Worm (Caenorhabditis elegans) whole organism, L4/young adult: ENCODE data around the gene Y59A8B.26.
"Not testable (repeated sequence)": the region's sequence is repeated elsewhere in the genome, so short reads cannot be mapped to it uniquely, and the experiment has no call there.

Experiments used
- W03F9.2 ChIP-seq: fragments of 150-350 bp; optimal IDR thresholded peaks from 2 replicates; lab custom pipeline; 2014; ENCODE audit warnings: missing biosample characterization, missing genetic modification characterization
- dao-5 ChIP-seq: sonication (generic microtip); optimal IDR thresholded peaks from 2 replicates; lab custom pipeline; 2016; ENCODE audit warnings: missing genotype, missing genetic modification characterization, moderate library complexity, missing compliant biosample characterization
- him-1 ChIP-seq: sonication (generic microtip); optimal IDR thresholded peaks from 2 replicates; lab custom pipeline; 2016; ENCODE audit warnings: missing genotype, missing genetic modification reagents, missing genetic modification characterization, missing compliant biosample characterization

Y59A8B.26 gene

ce11 chrV:18010737-18011136, at the start of gene Y59A8B.26:
Gene Y59A8B.26 (minus strand): TSS chrV:18010837.
- TF ChIP-seq him-1; W03F9.2 (tag; lab: Kevin White, UChicago); dao-5: not testable (repeated sequence)

DNA sequence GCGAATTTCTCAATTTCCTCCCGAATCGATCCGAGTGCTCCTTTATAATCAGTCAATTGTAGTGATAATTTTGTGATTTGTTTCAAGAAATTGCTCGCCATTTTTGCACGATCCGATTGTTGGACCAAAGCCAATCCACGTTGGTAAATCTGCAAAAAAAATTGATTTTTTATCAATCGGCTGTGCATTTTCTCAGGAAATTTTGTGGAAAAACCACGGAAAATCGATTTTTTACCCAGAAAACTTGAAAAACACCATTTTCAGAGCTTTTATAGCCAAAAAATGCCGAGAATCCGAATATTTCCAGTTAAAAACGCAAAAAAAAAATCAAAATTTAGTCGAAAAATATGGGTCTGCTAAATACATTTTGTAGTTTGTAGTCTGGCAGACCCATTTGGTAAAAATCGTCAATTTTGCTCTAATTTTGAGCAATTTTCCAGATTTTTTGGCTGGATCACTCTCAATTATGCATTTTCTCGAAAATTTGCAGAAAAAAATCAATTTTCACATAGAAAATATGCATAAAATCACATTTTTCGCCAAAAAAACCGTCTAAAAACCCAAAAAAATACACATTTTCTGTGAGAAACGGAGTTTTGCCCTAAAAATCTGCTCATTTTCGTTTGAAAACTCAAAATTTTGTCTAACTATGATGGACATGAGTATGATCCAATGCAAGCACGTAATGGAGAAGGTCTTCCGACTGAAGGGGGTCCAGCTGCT, 44.8 kb upstream of the Y59A8B.26 start, which contains the start of the genes Y59A8B.25 and ebp-3:
Gene Y59A8B.25, minus strand, starts transcription at position 101 of the 723 bp plus-strand sequence.
Gene ebp-3, plus strand, starts transcription at position 673 of the 723 bp plus-strand sequence.
- TF ChIP-seq dao-5; W03F9.2 (tag; lab: Kevin White, UChicago); him-1: not testable (repeated sequence)

- no peak for TF ChIP-seq W03F9.2 (tag; lab: Kevin White, UChicago)
Observed at ce11 chrV:18043271-18043670, 32.6 kb upstream of the Y59A8B.26 start, which contains the start of gene ebp-1. Gene ebp-1 (plus strand): TSS chrV:18043571.

- no peak for TF ChIP-seq dao-5
- no peak for TF ChIP-seq him-1
- TF ChIP-seq W03F9.2 (tag; lab: Kevin White, UChicago): no peak
Observed at ce11 chrV:18022179-18022578, 11.5 kb upstream of the Y59A8B.26 start, which contains the start of gene prp-6. Gene prp-6 (plus strand): TSS chrV:18022479.

- TF ChIP-seq him-1 (no peak), dao-5 (no peak), W03F9.2 (tag; lab: Kevin White, UChicago) (no peak)
Observed at ce11 chrV:18021464-18021863, 10.8 kb upstream of the Y59A8B.26 start.

DNA sequence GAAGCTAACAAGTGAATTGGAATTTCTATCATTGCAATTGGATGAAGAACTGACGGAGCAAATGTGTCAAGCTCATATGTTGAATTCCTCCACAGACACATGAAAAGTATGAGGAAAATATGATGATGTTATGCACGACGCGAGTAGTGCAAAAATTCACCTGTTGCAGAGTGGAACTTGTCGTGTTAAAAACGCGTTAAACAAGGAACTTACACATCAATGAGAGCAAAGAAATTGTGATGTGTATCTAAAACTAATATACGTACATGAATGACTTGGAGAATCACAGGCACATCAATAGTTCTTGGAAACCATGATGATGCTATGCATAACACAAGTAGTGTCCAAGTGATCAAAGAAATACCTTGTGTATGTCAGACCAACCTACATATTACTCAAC, 6.6 kb upstream of the Y59A8B.26 start, which contains the start of gene srh-134:
Gene srh-134, minus strand, starts transcription at position 101 of the 400 bp plus-strand sequence.
- TF ChIP-seq W03F9.2 (tag; lab: Kevin White, UChicago) (no peak), him-1 (no peak), dao-5 (no peak)

DNA sequence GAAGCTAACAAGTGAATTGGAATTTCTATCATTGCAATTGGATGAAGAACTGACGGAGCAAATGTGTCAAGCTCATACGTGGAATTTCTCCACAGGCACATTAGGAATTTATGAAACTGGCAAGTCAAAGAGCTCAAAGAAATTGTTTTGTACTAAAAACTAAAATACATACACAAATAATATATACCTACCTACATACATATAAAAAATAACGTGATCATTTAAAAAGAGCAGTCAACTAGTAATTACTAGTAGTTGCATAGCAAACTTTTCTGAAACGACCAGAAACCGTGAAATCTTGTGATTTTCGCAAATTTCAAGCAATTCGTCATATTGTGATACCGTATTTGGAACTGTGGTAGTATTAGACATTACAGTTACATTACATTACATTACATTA, 3.5 kb upstream of the Y59A8B.26 start, which contains the start of gene srh-133:
Gene srh-133, minus strand, starts transcription at position 101 of the 400 bp plus-strand sequence.
- TF ChIP-seq dao-5 (no peak), him-1 (no peak), W03F9.2 (tag; lab: Kevin White, UChicago) (no peak)

ce11 chrV:18008680-18009079, 2.0 kb downstream of the Y59A8B.26 start:
- TF ChIP-seq W03F9.2 (tag; lab: Kevin White, UChicago) (no peak), dao-5 (no peak), him-1 (no peak)

ce11 chrV:18006930-18007329, 3.7 kb downstream of the Y59A8B.26 start, which contains the start of gene Y59A8B.19:
Gene Y59A8B.19 (plus strand): TSS chrV:18007230.
- TF ChIP-seq dao-5; W03F9.2 (tag; lab: Kevin White, UChicago); him-1: not testable (repeated sequence)

DNA sequence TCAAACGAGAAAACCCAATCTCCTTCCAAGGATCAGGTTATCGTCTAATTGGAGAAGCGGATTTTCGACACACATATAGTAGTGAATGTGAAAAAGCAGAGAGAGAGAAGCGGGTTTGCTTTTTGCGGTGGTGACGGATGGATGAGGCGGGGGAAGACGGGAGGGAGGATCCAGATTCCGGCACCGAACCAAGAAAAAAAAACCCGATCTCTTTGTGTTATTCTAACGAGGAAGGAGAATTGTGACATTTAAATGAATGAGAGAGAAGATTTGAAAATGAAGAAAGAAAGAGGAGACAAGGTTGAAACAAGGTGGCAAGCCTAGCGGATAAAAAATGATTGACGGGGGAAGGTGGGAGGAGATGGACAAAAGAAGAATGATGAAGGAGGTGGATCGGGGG, 6.8 kb downstream of the Y59A8B.26 start:
- TF ChIP-seq W03F9.2 (tag; lab: Kevin White, UChicago): no peak

ce11 chrV:18001268-18001667, 9.4 kb downstream of the Y59A8B.26 start, which contains the start of gene lon-8:
Gene lon-8 (minus strand): TSS chrV:18001368.
- TF ChIP-seq dao-5 (no peak), W03F9.2 (tag; lab: Kevin White, UChicago) (no peak), him-1 (no peak)

- TF ChIP-seq dao-5 (no peak), W03F9.2 (tag; lab: Kevin White, UChicago) (no peak), him-1 (no peak)
Observed at ce11 chrV:17985960-17986359, 24.7 kb downstream of the Y59A8B.26 start, which contains the start of gene Y59A8B.21. Gene Y59A8B.21 (plus strand): TSS chrV:17986260.

DNA sequence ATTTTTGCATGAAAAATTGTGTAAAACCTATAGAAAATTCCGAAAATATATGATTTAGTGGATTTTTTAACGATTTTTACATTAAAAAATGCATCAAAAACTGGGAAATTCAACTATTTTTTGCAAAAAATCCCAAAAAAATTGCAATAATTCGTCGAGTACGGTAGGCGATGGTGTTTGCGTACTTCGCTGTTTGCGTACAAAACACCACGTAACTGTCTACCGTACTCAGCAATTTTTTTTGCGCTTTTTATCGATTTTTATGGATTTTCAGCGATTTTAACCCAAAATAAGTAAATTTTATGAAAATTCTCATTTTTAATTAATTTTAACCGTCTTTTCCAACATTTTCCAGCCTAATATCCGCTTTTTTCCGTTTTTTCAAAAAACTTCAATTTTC, 27.7 kb downstream of the Y59A8B.26 start:
- TF ChIP-seq W03F9.2 (tag; lab: Kevin White, UChicago) (no peak), him-1 (no peak), dao-5 (no peak)

ce11 chrV:17981732-17982131, 28.9 kb downstream of the Y59A8B.26 start:
- TF ChIP-seq dao-5 (no peak), W03F9.2 (tag; lab: Kevin White, UChicago) (no peak), him-1 (no peak)

DNA sequence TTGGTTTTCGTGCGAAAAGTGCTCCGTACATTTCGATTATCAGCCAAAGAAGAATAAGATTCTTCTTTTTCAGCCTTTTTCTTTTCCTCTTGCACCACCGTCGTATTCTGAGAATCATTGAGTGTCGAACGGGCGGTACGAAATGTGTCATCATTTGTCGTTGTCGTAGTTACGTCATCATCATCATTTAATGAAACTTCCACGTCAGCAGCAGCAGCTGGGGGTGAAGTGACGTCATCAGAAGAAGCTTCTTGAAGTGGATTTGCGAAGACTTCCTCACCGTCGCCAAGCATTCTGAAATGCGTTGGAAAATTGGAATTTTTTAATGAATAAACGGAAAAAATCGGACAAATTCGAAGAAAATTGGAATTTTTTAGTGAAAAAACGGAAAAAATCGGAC, 30.8 kb downstream of the Y59A8B.26 start, which contains the start of gene snx-6:
Gene snx-6, minus strand, starts transcription at position 294 of the 400 bp plus-strand sequence.
- TF ChIP-seq dao-5 (no peak), him-1 (no peak), W03F9.2 (tag; lab: Kevin White, UChicago) (no peak)
